Fruit fly (Drosophila melanogaster) whole organism, adult: ENCODE measurements around the gene TwdlB.

ENCODE experiments used
- CG14711 ChIP-seq: fragments of 200-800 bp; sonication (Bioruptor generic); optimal IDR thresholded peaks from 2 replicates; lab custom pipeline; 2018; ENCODE audit warnings: missing biosample characterization, mild to moderate bottlenecking, missing genetic modification characterization, moderate library complexity
- CG33017 ChIP-seq: fragments of 200-800 bp; sonication (Bioruptor generic); optimal IDR thresholded peaks from 2 replicates; lab custom pipeline; 2018; ENCODE audit warnings: missing biosample characterization, mild to moderate bottlenecking, missing genetic modification characterization, moderate library complexity
- CG7045 ChIP-seq: fragments of 200-800 bp; sonication (Bioruptor generic); optimal IDR thresholded peaks from 2 replicates; lab custom pipeline; 2017; ENCODE audit warnings: missing biosample characterization, mild to moderate bottlenecking, missing genetic modification characterization
- Crg-1 ChIP-seq: fragments of 200-800 bp; sonication (Bioruptor generic); optimal IDR thresholded peaks from 2 replicates; lab custom pipeline; 2016; ENCODE audit warnings: missing biosample characterization, missing genetic modification characterization
- Mnt ChIP-seq: fragments of 200-800 bp; sonication (Bioruptor generic); optimal IDR thresholded peaks from 2 replicates; lab custom pipeline; 2016; ENCODE audit warnings: missing biosample characterization, mild to moderate bottlenecking, missing genetic modification characterization
- kay ChIP-seq: fragments of 200-800 bp; sonication (Bioruptor generic); peaks from one replicate; lab custom pipeline; 2016; ENCODE audit warnings: missing biosample characterization, missing genetic modification characterization, borderline replicate concordance

DNA sequence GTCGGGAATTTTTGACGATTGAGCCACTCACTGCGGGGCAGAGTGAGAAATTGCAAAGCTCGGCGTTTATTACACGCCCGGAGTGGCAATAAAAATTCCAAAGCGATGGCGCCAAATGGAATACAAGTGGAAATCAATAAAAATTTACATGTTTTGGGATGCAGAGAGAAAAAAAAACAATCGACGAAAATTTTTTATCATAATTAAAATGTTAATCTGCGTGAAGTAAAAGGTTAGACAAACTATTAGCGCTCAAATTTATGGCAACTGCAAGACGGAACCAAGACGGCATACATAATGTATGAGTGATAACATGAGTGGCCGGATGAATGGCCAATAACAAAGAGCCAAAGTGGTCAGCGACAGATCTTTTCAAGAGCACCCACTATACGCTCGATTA lies 9.7 kb upstream of the TwdlB start:
- TF ChIP-seq Crg-1 (no peak), CG7045 (no peak), CG14711 (tag; lab: Kevin White, UChicago) (no peak), Mnt (no peak), CG33017 (tag; lab: Kevin White, UChicago) (no peak), kay (GFP tag; lab: Kevin White, UChicago) (no peak)
